Fruit fly (Drosophila melanogaster): ENCODE data around the gene PIG-F.

Gene PIG-F

DNA sequence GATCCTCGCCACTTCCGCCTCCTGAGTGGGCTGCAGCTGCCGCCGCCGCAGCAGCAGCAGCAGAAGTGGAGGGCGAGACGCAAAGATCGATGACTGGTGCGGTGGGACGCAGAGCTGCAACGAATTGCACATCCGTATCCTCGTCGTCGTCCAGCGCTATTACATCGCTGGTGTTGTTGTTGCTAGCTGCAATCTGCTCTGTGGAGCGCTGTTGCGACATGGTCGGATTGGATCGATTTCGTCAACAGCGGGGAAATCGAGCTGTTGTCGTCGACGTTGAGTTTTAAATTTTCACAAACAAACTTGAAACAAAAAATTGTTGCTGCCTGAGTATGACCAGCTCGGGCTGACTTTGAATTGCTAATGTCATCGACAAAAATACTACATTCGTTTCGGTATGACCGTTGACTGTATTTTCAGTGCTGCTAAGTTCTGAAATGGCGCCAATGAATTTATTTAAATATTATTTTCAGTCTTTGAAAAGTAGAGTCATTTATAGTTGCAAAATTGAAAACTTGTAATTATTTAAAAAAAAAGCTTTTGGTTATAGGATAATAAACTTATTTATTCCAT is 30.3 kb downstream of the PIG-F start, which contains the start of gene Rnf146 (continued):
- peak; percentile 64 for TF ChIP-seq Myb (GFP tag; optimal IDR thresholded peaks at IDR 0.05)
- TF ChIP-seq CG9797 (GFP tag; optimal IDR thresholded peaks at IDR 0.05), result peak; percentile 89
- no peak for TF ChIP-seq Stat92E (GFP tag; optimal IDR thresholded peaks at IDR 0.05)
- peak; percentile 40; the same call in 1 of the 3 replicates for TF ChIP-seq CG16813 (GFP tag; IDR thresholded peaks at IDR 0.05; ENCODE audit: partially characterized antibody)
- no peak for TF ChIP-seq emc (GFP tag; optimal IDR thresholded peaks at IDR 0.05)
- TF ChIP-seq ewg (GFP tag; optimal IDR thresholded peaks at IDR 0.05), result no peak
- TF ChIP-seq dmrt99B (tag; optimal IDR thresholded peaks at IDR 0.05), result no peak
- no peak for TF ChIP-seq gem (tag; optimal IDR thresholded peaks at IDR 0.05)
- no peak for TF ChIP-seq sob (GFP tag; IDR thresholded peaks at IDR 0.05)
- TF ChIP-seq CG4360 (GFP tag; IDR thresholded peaks at IDR 0.05), result 0 out of 2 replicates have a peak, but pooled peaks have one; percentile 43
- TF ChIP-seq ap (GFP tag; IDR thresholded peaks at IDR 0.05), result no peak
- no peak for TF ChIP-seq CG7928 (GFP tag; optimal IDR thresholded peaks at IDR 0.05)
- no peak for TF ChIP-seq Mad (GFP tag; optimal IDR thresholded peaks at IDR 0.05)
- TF ChIP-seq zen2 (GFP tag; IDR thresholded peaks at IDR 0.05; ENCODE audit: partially characterized antibody), result no peak
- TF ChIP-seq zen (tag; optimal IDR thresholded peaks at IDR 0.05), result no peak
- TF ChIP-seq CG2889 (GFP tag; IDR thresholded peaks at IDR 0.05), result no peak
- no peak for TF ChIP-seq CG18476 (GFP tag; optimal IDR thresholded peaks at IDR 0.05)
- no peak for TF ChIP-seq CG1602 (GFP tag; optimal IDR thresholded peaks at IDR 0.05)
- TF ChIP-seq Dad (GFP tag; optimal IDR thresholded peaks at IDR 0.05), result no peak
- no peak for TF ChIP-seq CG7372 (GFP tag; IDR thresholded peaks at IDR 0.05)
- no peak for TF ChIP-seq aop (GFP tag; IDR thresholded peaks at IDR 0.05)
- TF ChIP-seq ATbp (GFP tag; optimal IDR thresholded peaks at IDR 0.05), result no peak
- no peak for TF ChIP-seq Oli (tag; optimal IDR thresholded peaks at IDR 0.05)
- TF ChIP-seq CG1832 (GFP tag; optimal IDR thresholded peaks at IDR 0.05), result no peak
- no peak for TF ChIP-seq disco-r (GFP tag; optimal IDR thresholded peaks at IDR 0.05)
- no peak for TF ChIP-seq Bteb2 (GFP tag; optimal IDR thresholded peaks at IDR 0.05)
- TF ChIP-seq CG3726 (GFP tag; IDR thresholded peaks at IDR 0.05), result no peak
- TF ChIP-seq CG4820 (GFP tag; optimal IDR thresholded peaks at IDR 0.05), result no peak
- no peak for TF ChIP-seq CG11093 (GFP tag; IDR thresholded peaks at IDR 0.05)
- TF ChIP-seq CG1603 (tag; optimal IDR thresholded peaks at IDR 0.05), result peak; percentile 49
- TF ChIP-seq CG32532 (GFP tag; IDR thresholded peaks at IDR 0.05), result no peak
- no peak for TF ChIP-seq sens-2 (GFP tag; IDR thresholded peaks at IDR 0.05)
- TF ChIP-seq pan (optimal IDR thresholded peaks at IDR 0.05), result no peak
- TF ChIP-seq pan (GFP tag; optimal IDR thresholded peaks at IDR 0.05 in 1 of 2, IDR thresholded peaks at IDR 0.05 in 1 of 2), result no peak
- TF ChIP-seq CG14441 (GFP tag; IDR thresholded peaks at IDR 0.05), result no peak
- no peak for TF ChIP-seq esg (GFP tag; conservative IDR thresholded peaks at IDR 0.05)
- TF ChIP-seq Dek (tag; optimal IDR thresholded peaks at IDR 0.05), result no peak
- TF ChIP-seq fd96Cb (tag; optimal IDR thresholded peaks at IDR 0.05), result no peak
- no peak for TF ChIP-seq caup (GFP tag; optimal IDR thresholded peaks at IDR 0.05; ENCODE audit: severe bottlenecking)
- TF ChIP-seq CG2116 (GFP tag; optimal IDR thresholded peaks at IDR 0.05), result peak; percentile 37
- peak; percentile 20 for TF ChIP-seq YL-1 (GFP tag; optimal IDR thresholded peaks at IDR 0.05)
- no peak for TF ChIP-seq CG6765 (GFP tag; optimal IDR thresholded peaks at IDR 0.05)
- no peak for TF ChIP-seq gcm (GFP tag; optimal IDR thresholded peaks at IDR 0.05)
- TF ChIP-seq lbe (GFP tag; optimal IDR thresholded peaks at IDR 0.05), result peak; percentile 24
- TF ChIP-seq CG14710 (tag; optimal IDR thresholded peaks at IDR 0.05), result peak; percentile 46
- TF ChIP-seq Med (GFP tag), result peak; percentile 72
- no peak for TF ChIP-seq Scr (GFP tag; IDR thresholded peaks at IDR 0.05; ENCODE audit: partially characterized antibody)

Measured in whole organism, embryonic.